Worm (Caenorhabditis elegans) whole organism, midembryonic: ENCODE data around the gene oac-30.

Experiments used
- T22C8.4 ChIP-seq: fragments of 200-800 bp; sonication (Bioruptor generic); IDR thresholded peaks from 2 replicates; pipeline ENCODE4 v1.3.6; 2022; ENCODE audit warnings: missing genetic modification characterization, missing compliant biosample characterization
- cog-1 ChIP-seq: sonication (generic microtip); optimal IDR thresholded peaks from 2 replicates; lab custom pipeline; 2016; ENCODE audit warnings: missing genetic modification characterization, missing compliant biosample characterization
- flt-1 ChIP-seq: fragments of 200-800 bp; sonication (Bioruptor generic); IDR thresholded peaks from 2 replicates; pipeline ENCODE4 v1.3.6; 2022; ENCODE audit warnings: missing genetic modification characterization, missing compliant biosample characterization
- klf-2 ChIP-seq: fragments of 200-800 bp; sonication (Bioruptor generic); conservative IDR thresholded peaks from 2 replicates; pipeline ENCODE4 v1.3.6; 2022; ENCODE audit warnings: missing genetic modification reagents, missing genetic modification characterization, missing compliant biosample characterization
- med-1 ChIP-seq: sonication (generic microtip); optimal IDR thresholded peaks from 2 replicates; lab custom pipeline; 2017; ENCODE audit warnings: missing genetic modification characterization, mild to moderate bottlenecking, missing compliant biosample characterization, antibody characterized with exemption, missing genetic modification reagents; ENCODE audit not compliant: insufficient read depth
- ref-1 ChIP-seq: fragments of 200-800 bp; sonication (Bioruptor generic); conservative IDR thresholded peaks from 2 replicates; pipeline ENCODE4 v1.3.6; 2022; ENCODE audit warnings: missing genetic modification reagents, missing genetic modification characterization, missing compliant biosample characterization
- tab-1 ChIP-seq: fragments of 200-800 bp; sonication (Bioruptor generic); IDR thresholded peaks from 2 replicates; pipeline ENCODE4 v1.3.6; 2022; ENCODE audit warnings: missing genetic modification characterization, missing compliant biosample characterization
- ztf-29 ChIP-seq: fragments of 200-800 bp; sonication (Bioruptor generic); IDR thresholded peaks from 2 replicates; pipeline ENCODE4 v1.3.6; 2022; ENCODE audit warnings: missing genetic modification reagents, missing genetic modification characterization, missing compliant biosample characterization

ce11 chrII:1246855-1247259 lies 19.8 kb downstream of the oac-30 start:
- TF ChIP-seq ztf-29 (GFP tag; lab: Robert Waterston, UW): peak; percentile 15; the same call in 1 of the 2 replicates
- no peak for TF ChIP-seq klf-2 (GFP tag; lab: Robert Waterston, UW)
- TF ChIP-seq flt-1 (GFP tag; lab: Robert Waterston, UW): peak; percentile 76
- no peak for TF ChIP-seq T22C8.4 (GFP tag; lab: Robert Waterston, UW)
- TF ChIP-seq ref-1 (GFP tag; lab: Robert Waterston, UW): no peak
- no peak for TF ChIP-seq med-1 (GFP tag; lab: Kevin White, UChicago)
- peak; percentile 92 for TF ChIP-seq cog-1
- no peak for TF ChIP-seq tab-1 (GFP tag; lab: Robert Waterston, UW)
